Fruit fly (Drosophila melanogaster) whole organism, embryonic: ENCODE data around the gene Sap130.

Source experiments
- B-H1 ChIP-seq: fragments of 200-800 bp; sonication (Bioruptor generic); IDR thresholded peaks from 3 replicates; pipeline ENCODE4 v1.3.6; 2022; ENCODE audit warnings: missing biosample characterization, missing genetic modification characterization
- Bgb ChIP-seq: fragments of 200-800 bp; sonication (Bioruptor generic); IDR thresholded peaks from 2 replicates; pipeline ENCODE4 v1.3.6; 2022; ENCODE audit warnings: missing biosample characterization, missing genetic modification characterization; ENCODE audit not compliant: partially characterized antibody
- CG10274 ChIP-seq: fragments of 200-800 bp; sonication (Bioruptor generic); optimal IDR thresholded peaks from 3 replicates; lab custom pipeline; 2017; ENCODE audit warnings: missing biosample characterization, mild to moderate bottlenecking, missing genetic modification characterization
- CG10654 ChIP-seq: fragments of 200-800 bp; sonication (Bioruptor generic); optimal IDR thresholded peaks from 2 replicates; lab custom pipeline; 2016; ENCODE audit warnings: missing biosample characterization, missing genetic modification characterization
- CG10959 ChIP-seq: fragments of 200-800 bp; sonication (Bioruptor generic); IDR thresholded peaks from 2 replicates; pipeline ENCODE4 v1.3.6; 2022; ENCODE audit warnings: missing biosample characterization, missing genetic modification characterization
- CG10979 ChIP-seq: fragments of 200-800 bp; sonication (Bioruptor generic); optimal IDR thresholded peaks from 2 replicates; lab custom pipeline; 2018; ENCODE audit warnings: missing biosample characterization, mild to moderate bottlenecking, missing genetic modification characterization, moderate library complexity
- CG11695 ChIP-seq: fragments of 200-800 bp; sonication (Bioruptor generic); IDR thresholded peaks from 3 replicates; pipeline ENCODE4 v1.3.6; 2022; ENCODE audit warnings: missing biosample characterization, missing genetic modification characterization
- CG12104 ChIP-seq: fragments of 200-800 bp; sonication (Bioruptor generic); optimal IDR thresholded peaks from 3 replicates; lab custom pipeline; 2016; ENCODE audit warnings: missing biosample characterization, missing genetic modification characterization
- CG13775 ChIP-seq: fragments of 200-800 bp; sonication (Bioruptor generic); optimal IDR thresholded peaks from 3 replicates; lab custom pipeline; 2017; ENCODE audit warnings: missing biosample characterization, mild to moderate bottlenecking, missing genetic modification characterization
- CG15601 ChIP-seq: fragments of 200-800 bp; sonication (Bioruptor generic); optimal IDR thresholded peaks from 3 replicates; lab custom pipeline; 2019; ENCODE audit warnings: missing biosample characterization, mild to moderate bottlenecking, missing genetic modification characterization, moderate library complexity
- CG30020 ChIP-seq: fragments of 200-800 bp; optimal IDR thresholded peaks from 2 replicates; lab custom pipeline; 2019; ENCODE audit warnings: missing biosample characterization, mild to moderate bottlenecking, missing genetic modification characterization, moderate library complexity
- CG6654 ChIP-seq: fragments of 200-800 bp; sonication (Bioruptor generic); optimal IDR thresholded peaks from 2 replicates; lab custom pipeline; 2017; ENCODE audit warnings: missing biosample characterization, mild to moderate bottlenecking, missing genetic modification characterization
- CG7271 ChIP-seq: fragments of 200-800 bp; sonication (Bioruptor generic); optimal IDR thresholded peaks from 2 replicates; lab custom pipeline; 2018; ENCODE audit warnings: missing biosample characterization, mild to moderate bottlenecking, missing genetic modification characterization, moderate library complexity
- CG7556 ChIP-seq: fragments of 200-800 bp; sonication (Bioruptor generic); optimal IDR thresholded peaks from 2 replicates; lab custom pipeline; 2017; ENCODE audit warnings: missing biosample characterization, mild to moderate bottlenecking, missing genetic modification characterization
- CG9932 ChIP-seq: fragments of 200-800 bp; sonication (Bioruptor generic); IDR thresholded peaks from 2 replicates; pipeline ENCODE4 v1.3.6; 2022; ENCODE audit warnings: missing biosample characterization, missing genetic modification characterization
- D ChIP-seq, 2 experiments: fragments of 200-800 bp in 1 of 2; fragments of >200 bp in 1 of 2; sonication (Bioruptor generic) in 1 of 2; optimal IDR thresholded peaks; 2 replicates in 1 of 2; 3 replicates in 1 of 2; lab custom pipeline; 2017; ENCODE audit warnings: mild to moderate bottlenecking in 1 of 2, missing biosample characterization in 1 of 2, missing genetic modification characterization in 1 of 2, missing genetic modification reagents in 1 of 2
- E2f2 ChIP-seq: fragments of 200-800 bp; sonication (Bioruptor generic); IDR thresholded peaks from 2 replicates; pipeline ENCODE4 v1.3.6; 2022; ENCODE audit warnings: missing biosample characterization, missing genetic modification characterization
- Ets97D ChIP-seq: fragments of 200-800 bp; sonication (Bioruptor generic); optimal IDR thresholded peaks from 3 replicates; lab custom pipeline; 2016; ENCODE audit warnings: missing biosample characterization, missing genetic modification characterization
- H15 ChIP-seq: fragments of 200-800 bp; sonication (Bioruptor generic); IDR thresholded peaks from 3 replicates; pipeline ENCODE4 v1.3.6; 2022; ENCODE audit warnings: missing biosample characterization, missing genetic modification characterization
- H2.0 ChIP-seq: fragments of 200-800 bp; sonication (Bioruptor generic); IDR thresholded peaks from 2 replicates; pipeline ENCODE4 v1.3.6; 2022; ENCODE audit warnings: missing biosample characterization, missing genetic modification characterization
- MTF-1 ChIP-seq: fragments of 200-800 bp; sonication (Bioruptor generic); optimal IDR thresholded peaks from 2 replicates; lab custom pipeline; 2018; ENCODE audit warnings: missing biosample characterization, mild to moderate bottlenecking, missing genetic modification characterization, borderline replicate concordance
- NK7.1 ChIP-seq: fragments of 200-800 bp; sonication (Bioruptor generic); optimal IDR thresholded peaks from 3 replicates; lab custom pipeline; 2016; ENCODE audit warnings: missing biosample characterization, missing genetic modification characterization
- Scr ChIP-seq: fragments of 200-800 bp; sonication (Bioruptor generic); IDR thresholded peaks from 2 replicates; pipeline ENCODE4 v1.3.6; 2022; ENCODE audit warnings: missing biosample characterization, missing genetic modification characterization; ENCODE audit not compliant: partially characterized antibody
- Side ChIP-seq: fragments of 200-800 bp; sonication (Bioruptor generic); optimal IDR thresholded peaks from 2 replicates; lab custom pipeline; 2016; ENCODE audit warnings: missing biosample characterization, missing genetic modification characterization
- Spps ChIP-seq: fragments of 200-800 bp; sonication (Bioruptor generic); optimal IDR thresholded peaks from 2 replicates; lab custom pipeline; 2018; ENCODE audit warnings: missing biosample characterization, mild to moderate bottlenecking, missing genetic modification characterization
- Ssrp ChIP-seq: fragments of 200-800 bp; sonication (Bioruptor generic); optimal IDR thresholded peaks from 2 replicates; lab custom pipeline; 2018; ENCODE audit warnings: missing biosample characterization, mild to moderate bottlenecking, missing genetic modification characterization, moderate library complexity
- Usf ChIP-seq: fragments of 200-800 bp; sonication (Bioruptor generic); optimal IDR thresholded peaks from 2 replicates; lab custom pipeline; 2017; ENCODE audit warnings: missing genotype, missing biosample characterization, missing genetic modification characterization
- bigmax ChIP-seq: fragments of 200-800 bp; sonication (Bioruptor generic); optimal IDR thresholded peaks from 2 replicates; lab custom pipeline; 2018; ENCODE audit warnings: missing biosample characterization, mild to moderate bottlenecking, missing genetic modification characterization
- da ChIP-seq: fragments of 200-800 bp; sonication (Bioruptor generic); optimal IDR thresholded peaks from 2 replicates; lab custom pipeline; 2016; ENCODE audit warnings: missing biosample characterization, missing genetic modification characterization
- dmrt99B ChIP-seq: fragments of 200-800 bp; sonication (Bioruptor generic); optimal IDR thresholded peaks from 2 replicates; lab custom pipeline; 2018; ENCODE audit warnings: missing biosample characterization, mild to moderate bottlenecking, missing genetic modification characterization, moderate library complexity
- emc ChIP-seq: fragments of 200-800 bp; sonication (Bioruptor generic); optimal IDR thresholded peaks from 2 replicates; lab custom pipeline; 2016; ENCODE audit warnings: missing biosample characterization, missing genetic modification characterization
- ems ChIP-seq: fragments of 200-800 bp; sonication (Bioruptor generic); optimal IDR thresholded peaks from 3 replicates; lab custom pipeline; 2016; ENCODE audit warnings: missing biosample characterization, missing genetic modification characterization
- eyg ChIP-seq: fragments of 200-800 bp; sonication (Bioruptor generic); optimal IDR thresholded peaks from 3 replicates; lab custom pipeline; 2016; ENCODE audit warnings: missing biosample characterization, missing genetic modification characterization
- fu2 ChIP-seq: fragments of 200-800 bp; sonication (Bioruptor generic); optimal IDR thresholded peaks from 2 replicates; lab custom pipeline; 2016; ENCODE audit warnings: missing biosample characterization, missing genetic modification characterization
- grau ChIP-seq: fragments of 200-800 bp; optimal IDR thresholded peaks from 3 replicates; lab custom pipeline; 2019; ENCODE audit warnings: missing biosample characterization, mild to moderate bottlenecking, missing genetic modification characterization, moderate library complexity
- hbn ChIP-seq: fragments of 200-800 bp; sonication (Bioruptor generic); IDR thresholded peaks from 2 replicates; pipeline ENCODE4 v1.3.6; 2022; ENCODE audit warnings: missing biosample characterization, missing genetic modification characterization; ENCODE audit not compliant: partially characterized antibody
- jumu ChIP-seq: fragments of 200-800 bp; sonication (Bioruptor generic); optimal IDR thresholded peaks from 3 replicates; lab custom pipeline; 2016; ENCODE audit warnings: missing biosample characterization, missing genetic modification characterization
- lbe ChIP-seq: fragments of 200-800 bp; sonication (Bioruptor generic); optimal IDR thresholded peaks from 2 replicates; lab custom pipeline; 2016; ENCODE audit warnings: missing biosample characterization, mild to moderate bottlenecking, missing genetic modification characterization
- mld ChIP-seq: fragments of 200-800 bp; sonication (Bioruptor generic); IDR thresholded peaks from 3 replicates; pipeline ENCODE4 v1.3.6; 2022; ENCODE audit warnings: missing biosample characterization, missing genetic modification characterization; ENCODE audit not compliant: partially characterized antibody
- oc ChIP-seq: fragments of 200-800 bp; sonication (Bioruptor generic); optimal IDR thresholded peaks from 2 replicates; lab custom pipeline; 2018; ENCODE audit warnings: missing biosample characterization, mild to moderate bottlenecking, missing genetic modification characterization, moderate library complexity
- org-1 ChIP-seq: fragments of 200-800 bp; sonication (Bioruptor generic); optimal IDR thresholded peaks from 2 replicates; lab custom pipeline; 2017; ENCODE audit warnings: missing biosample characterization, missing genetic modification characterization
- peb ChIP-seq: fragments of 200-800 bp; sonication (Bioruptor generic); IDR thresholded peaks from 2 replicates; pipeline ENCODE4 v1.3.6; 2022; ENCODE audit warnings: missing biosample characterization, missing genetic modification characterization
- rib ChIP-seq: fragments of 200-800 bp; sonication (Bioruptor generic); IDR thresholded peaks from 2 replicates; pipeline ENCODE4 v1.3.6; 2022; ENCODE audit warnings: missing biosample characterization, missing genetic modification characterization
- sima ChIP-seq: fragments of 200-800 bp; sonication (Bioruptor generic); optimal IDR thresholded peaks from 2 replicates; lab custom pipeline; 2016; ENCODE audit warnings: missing biosample characterization, missing genetic modification characterization
- slp2 ChIP-seq: fragments of 200-800 bp; sonication (Bioruptor generic); optimal IDR thresholded peaks from 2 replicates; lab custom pipeline; 2016; ENCODE audit warnings: missing biosample characterization, missing genetic modification characterization
- sug ChIP-seq: fragments of 200-800 bp; optimal IDR thresholded peaks from 2 replicates; lab custom pipeline; 2019; ENCODE audit warnings: missing biosample characterization, mild to moderate bottlenecking, missing genetic modification characterization, moderate library complexity
- tna ChIP-seq: fragments of 200-800 bp; sonication (Bioruptor generic); IDR thresholded peaks from 2 replicates; pipeline ENCODE4 v1.3.6; 2022; ENCODE audit warnings: missing biosample characterization, missing genetic modification characterization; ENCODE audit not compliant: partially characterized antibody
- ttk ChIP-seq: fragments of 200-800 bp; sonication (Bioruptor generic); IDR thresholded peaks from 2 replicates; pipeline ENCODE4 v2.1.2; 2022; ENCODE audit warnings: missing biosample characterization, missing genetic modification characterization
- zen ChIP-seq: fragments of 200-800 bp; sonication (Bioruptor generic); optimal IDR thresholded peaks from 3 replicates; lab custom pipeline; 2018; ENCODE audit warnings: missing biosample characterization, mild to moderate bottlenecking, missing genetic modification characterization, moderate library complexity
- zfh2 ChIP-seq: fragments of 200-800 bp; sonication (Bioruptor generic); optimal IDR thresholded peaks from 2 replicates; lab custom pipeline; 2016; ENCODE audit warnings: missing biosample characterization, missing genetic modification characterization

Gene Sap130

dm6 chr3L:12813907-12814306 lies 8.2 kb downstream of the Sap130 start, which contains the start of the genes Sf3a2 and CG42588 (continued):
- TF ChIP-seq tna (GFP tag; lab: Robert Waterston, UW) (no peak), sug (tag; lab: Kevin White, UChicago) (peak; percentile 74), sima (no peak), emc (no peak), ttk (peak; percentile 45), rib (0 out of 2 replicates have a peak, but pooled peaks have one; percentile 24), CG7271 (no peak), da (GFP tag; lab: Kevin White, UChicago) (no peak), E2f2 (GFP tag; lab: Robert Waterston, UW) (peak; percentile 66), CG12104 (GFP tag; lab: Kevin White, UChicago) (no peak), CG15601 (tag; lab: Kevin White, UChicago) (peak; percentile 77), CG11695 (0 out of 3 replicates have a peak, but pooled peaks have one; percentile 54), B-H1 (GFP tag; lab: Robert Waterston, UW) (peak; percentile 44; the same call in 2 of the 3 replicates), H2.0 (peak; percentile 64), ems (GFP tag; lab: Kevin White, UChicago) (peak; percentile 47), CG13775 (peak; percentile 74), org-1 (GFP tag; lab: Kevin White, UChicago) (no peak), peb (GFP tag; lab: Robert Waterston, UW) (no peak), dmrt99B (tag; lab: Kevin White, UChicago) (no peak), D (optimal IDR thresholded peaks at IDR 0.05; lab: Kevin White, UChicago) (no peak), D (GFP tag; optimal IDR thresholded peaks at IDR 0.05; lab: Kevin White, UChicago) (no peak), CG9932 (GFP tag; lab: Robert Waterston, UW) (peak; percentile 89), Ssrp (tag; lab: Kevin White, UChicago) (peak; percentile 54), CG30020 (tag; lab: Kevin White, UChicago) (peak; percentile 79), H15 (peak; percentile 68; the same call in 2 of the 3 replicates), CG6654 (no peak), Side (GFP tag; lab: Kevin White, UChicago) (no peak), slp2 (GFP tag; lab: Kevin White, UChicago) (no peak), CG7556 (GFP tag; lab: Kevin White, UChicago) (no peak), zen (peak; percentile 66), MTF-1 (GFP tag; lab: Kevin White, UChicago) (no peak), fu2 (GFP tag; lab: Kevin White, UChicago) (peak; percentile 25), oc (tag; lab: Kevin White, UChicago) (no peak), hbn (GFP tag; lab: Robert Waterston, UW) (peak; percentile 80), Scr (GFP tag; lab: Robert Waterston, UW) (peak; percentile 89), jumu (GFP tag; lab: Kevin White, UChicago) (no peak), grau (tag; lab: Kevin White, UChicago) (peak; percentile 76), eyg (GFP tag; lab: Kevin White, UChicago) (no peak), CG10959 (GFP tag; lab: Robert Waterston, UW) (0 out of 2 replicates have a peak, but pooled peaks have one; percentile 26), Usf (no peak), NK7.1 (GFP tag; lab: Kevin White, UChicago) (no peak), lbe (GFP tag; lab: Kevin White, UChicago) (peak; percentile 39), CG10274 (GFP tag; lab: Kevin White, UChicago) (no peak), zfh2 (GFP tag; lab: Kevin White, UChicago) (peak; percentile 26), mld (GFP tag; lab: Robert Waterston, UW) (no peak), Bgb (GFP tag; lab: Robert Waterston, UW) (peak; percentile 77), bigmax (GFP tag; lab: Kevin White, UChicago) (no peak), CG10979 (tag; lab: Kevin White, UChicago) (peak; percentile 65), Ets97D (peak; percentile 57), CG10654 (GFP tag; lab: Kevin White, UChicago) (peak; percentile 51), Spps (peak; percentile 26)
